Worm (Caenorhabditis elegans) whole organism, L4 larva: ENCODE results near the gene F42C5.9.

ENCODE experiments used
- F26F4.8 ChIP-seq: fragments of 200-800 bp; sonication (Bioruptor generic); conservative IDR thresholded peaks from 2 replicates; pipeline ENCODE4 v1.3.6; 2022; ENCODE audit warnings: missing genetic modification characterization, missing compliant biosample characterization
- F49E8.2 ChIP-seq: sonication (generic microtip); optimal IDR thresholded peaks from 2 replicates; lab custom pipeline; 2016; ENCODE audit warnings: missing compliant biosample characterization, mild to moderate bottlenecking, missing genetic modification characterization, borderline replicate concordance
- T26A8.4 ChIP-seq: fragments of 200-800 bp; sonication (Bioruptor generic); IDR thresholded peaks from 2 replicates; pipeline ENCODE4 v1.3.6; 2022; ENCODE audit warnings: missing genetic modification characterization, missing compliant biosample characterization
- Y5F2A.4 ChIP-seq: fragments of 200-800 bp; sonication (Bioruptor generic); optimal IDR thresholded peaks from 2 replicates; lab custom pipeline; 2018; ENCODE audit warnings: mild to moderate bottlenecking, missing genetic modification characterization, missing compliant biosample characterization
- aha-1 ChIP-seq: fragments of 150-350 bp; peaks from one replicate; lab custom pipeline; 2014; ENCODE audit warnings: missing biosample characterization, missing genetic modification characterization
- arid-1 ChIP-seq: fragments of 200-800 bp; sonication (Bioruptor generic); conservative IDR thresholded peaks from 2 replicates; pipeline ENCODE4 v1.3.6; 2022; ENCODE audit warnings: missing genetic modification reagents, missing genetic modification characterization, missing compliant biosample characterization
- ceh-32 ChIP-seq: sonication (generic microtip); optimal IDR thresholded peaks from 2 replicates; lab custom pipeline; 2016; ENCODE audit warnings: mild to moderate bottlenecking, missing genetic modification characterization, missing compliant biosample characterization; ENCODE audit not compliant: poor library complexity
- ceh-82 ChIP-seq: sonication (generic microtip); optimal IDR thresholded peaks from 2 replicates; lab custom pipeline; 2017; ENCODE audit warnings: missing biosample characterization, missing genetic modification characterization
- ctbp-1 ChIP-seq: fragments of 200-800 bp; sonication (Bioruptor generic); IDR thresholded peaks from 2 replicates; pipeline ENCODE4 v1.3.6; 2022; ENCODE audit warnings: missing genetic modification reagents, missing genetic modification characterization, missing compliant biosample characterization
- daf-16 ChIP-seq, 3 experiments: sonication (generic microtip); optimal IDR thresholded peaks; 2 replicates each; lab custom pipeline; 2016 to 2017; ENCODE audit warnings: missing genetic modification characterization in 3 of 3, missing genetic modification reagents in 3 of 3, mild to moderate bottlenecking in 2 of 3, missing compliant biosample characterization in 2 of 3, missing biosample characterization in 1 of 3, moderate library complexity in 1 of 3
- daf-8 ChIP-seq: fragments of 200-800 bp; sonication (Bioruptor generic); IDR thresholded peaks from 2 replicates; pipeline ENCODE4 v1.3.6; 2022; ENCODE audit warnings: missing genetic modification characterization, missing compliant biosample characterization
- dmd-8 ChIP-seq: fragments of 200-800 bp; sonication (Bioruptor generic); IDR thresholded peaks from 2 replicates; pipeline ENCODE4 v1.3.6; 2022; ENCODE audit warnings: missing genetic modification characterization, missing compliant biosample characterization
- egl-27 ChIP-seq: sonication (generic microtip); optimal IDR thresholded peaks from 3 replicates; lab custom pipeline; 2017; ENCODE audit warnings: missing biosample characterization, missing genetic modification reagents, missing genetic modification characterization
- egl-43 ChIP-seq: fragments of 200-800 bp; sonication (Bioruptor generic); IDR thresholded peaks from 2 replicates; pipeline ENCODE4 v1.3.6; 2022; ENCODE audit warnings: missing genetic modification reagents, missing genetic modification characterization, missing compliant biosample characterization
- fos-1 ChIP-seq: fragments of 150-350 bp; optimal IDR thresholded peaks from 2 replicates; lab custom pipeline; 2014; ENCODE audit warnings: missing biosample characterization, missing genetic modification characterization
- gei-8 ChIP-seq: fragments of 200-800 bp; sonication (Bioruptor generic); optimal IDR thresholded peaks from 2 replicates; lab custom pipeline; 2018; ENCODE audit warnings: mild to moderate bottlenecking, missing genetic modification characterization, missing compliant biosample characterization
- hif-1 ChIP-seq, 2 experiments: sonication (generic microtip); optimal IDR thresholded peaks; 2 replicates each; lab custom pipeline; 2016 to 2017; ENCODE audit warnings: missing compliant biosample characterization in 2 of 2, missing genetic modification characterization in 2 of 2, missing genetic modification reagents in 2 of 2, missing genotype in 2 of 2, mild to moderate bottlenecking in 1 of 2
- hlh-11 ChIP-seq: fragments of 200-800 bp; sonication (Bioruptor generic); optimal IDR thresholded peaks from 2 replicates; lab custom pipeline; 2018; ENCODE audit warnings: mild to moderate bottlenecking, missing genetic modification characterization, missing compliant biosample characterization
- hlh-30 ChIP-seq: sonication (generic microtip); optimal IDR thresholded peaks from 2 replicates; lab custom pipeline; 2017; ENCODE audit warnings: antibody characterized with exemption, mild to moderate bottlenecking, missing genetic modification characterization, missing compliant biosample characterization; ENCODE audit not compliant: insufficient read depth
- jun-1 ChIP-seq: fragments of 150-350 bp; optimal IDR thresholded peaks from 2 replicates; lab custom pipeline; 2014; ENCODE audit warnings: missing biosample characterization, missing genetic modification reagents, missing genetic modification characterization
- lin-1 ChIP-seq: fragments of 200-800 bp; sonication (Bioruptor generic); IDR thresholded peaks from 2 replicates; pipeline ENCODE4 v1.3.6; 2022; ENCODE audit warnings: missing genetic modification reagents, missing genetic modification characterization, missing compliant biosample characterization
- lin-13 ChIP-seq: fragments of 150-350 bp; optimal IDR thresholded peaks from 2 replicates; lab custom pipeline; 2014; ENCODE audit warnings: missing biosample characterization, missing genetic modification reagents, missing genetic modification characterization
- lin-15B ChIP-seq: fragments of 150-350 bp; sonication (generic microtip); optimal IDR thresholded peaks from 3 replicates; lab custom pipeline; 2014; ENCODE audit warnings: missing biosample characterization, missing genetic modification characterization
- lin-29 ChIP-seq: fragments of 200-800 bp; sonication (Bioruptor generic); IDR thresholded peaks from 2 replicates; pipeline ENCODE4 v1.3.6; 2022; ENCODE audit warnings: missing genetic modification reagents, missing genetic modification characterization, missing compliant biosample characterization
- lin-38 ChIP-seq: fragments of 200-800 bp; sonication (Bioruptor generic); IDR thresholded peaks from 2 replicates; pipeline ENCODE4 v1.3.6; 2022; ENCODE audit warnings: missing genetic modification reagents, missing genetic modification characterization, missing compliant biosample characterization
- lir-3 ChIP-seq: sonication (generic microtip); optimal IDR thresholded peaks from 2 replicates; lab custom pipeline; 2016; ENCODE audit warnings: mild to moderate bottlenecking, missing genetic modification characterization, missing compliant biosample characterization
- lsy-2 ChIP-seq, 2 experiments: fragments of 150-350 bp in 1 of 2; sonication (generic microtip) in 1 of 2; optimal IDR thresholded peaks; 2 replicates each; lab custom pipeline; 2014 to 2017; ENCODE audit warnings: missing biosample characterization in 2 of 2, missing genetic modification characterization in 2 of 2
- madf-5 ChIP-seq, 2 experiments: fragments of 200-800 bp; sonication (Bioruptor generic); IDR thresholded peaks; 2 replicates each; pipeline ENCODE4 v1.3.6; 2022; ENCODE audit warnings: missing compliant biosample characterization in 2 of 2, missing genetic modification characterization in 2 of 2
- mdt-29 ChIP-seq: fragments of 200-800 bp; sonication (Bioruptor generic); IDR thresholded peaks from 2 replicates; pipeline ENCODE4 v1.3.6; 2022; ENCODE audit warnings: missing genetic modification reagents, missing genetic modification characterization, missing compliant biosample characterization
- mep-1 ChIP-seq: fragments of 150-350 bp; sonication (generic microtip); optimal IDR thresholded peaks from 3 replicates; lab custom pipeline; 2014; ENCODE audit warnings: missing biosample characterization, missing genetic modification characterization
- mes-2 ChIP-seq: sonication (generic microtip); optimal IDR thresholded peaks from 2 replicates; lab custom pipeline; 2016; ENCODE audit warnings: missing genotype, mild to moderate bottlenecking, missing genetic modification characterization, missing compliant biosample characterization; ENCODE audit not compliant: poor library complexity, severe bottlenecking
- nhr-102 ChIP-seq: sonication (generic microtip); optimal IDR thresholded peaks from 2 replicates; lab custom pipeline; 2016; ENCODE audit warnings: mild to moderate bottlenecking, missing genetic modification characterization, moderate library complexity, missing compliant biosample characterization
- nhr-11 ChIP-seq: fragments of 150-350 bp; optimal IDR thresholded peaks from 2 replicates; lab custom pipeline; 2014; ENCODE audit warnings: missing biosample characterization, missing genetic modification characterization
- nhr-237 ChIP-seq: sonication (generic microtip); optimal IDR thresholded peaks from 2 replicates; lab custom pipeline; 2017; ENCODE audit warnings: missing biosample characterization, missing genetic modification characterization
- nhr-25 ChIP-seq: sonication (generic microtip); optimal IDR thresholded peaks from 2 replicates; lab custom pipeline; 2017; ENCODE audit warnings: missing genetic modification characterization, mild to moderate bottlenecking, missing compliant biosample characterization, antibody characterized with exemption, moderate library complexity, borderline replicate concordance; ENCODE audit not compliant: insufficient read depth
- nhr-48 ChIP-seq: sonication (generic microtip); optimal IDR thresholded peaks from 2 replicates; lab custom pipeline; 2016; ENCODE audit warnings: mild to moderate bottlenecking, missing genetic modification characterization, missing compliant biosample characterization
- pha-4 ChIP-seq, 2 experiments: fragments of 150-350 bp in 1 of 2; fragments of 200-800 bp in 1 of 2; sonication (Bioruptor generic) in 1 of 2; IDR thresholded peaks in 1 of 2; optimal IDR thresholded peaks in 1 of 2; 2 replicates each; pipeline versions ENCODE4 v1.3.6 to Lab custom; 2014 to 2022; ENCODE audit warnings: missing genetic modification characterization in 2 of 2, missing genetic modification reagents in 2 of 2, missing biosample characterization in 1 of 2, missing compliant biosample characterization in 1 of 2
- php-3 ChIP-seq: fragments of 200-800 bp; sonication (Bioruptor generic); IDR thresholded peaks from 2 replicates; pipeline ENCODE4 v1.3.6; 2022; ENCODE audit warnings: missing genetic modification reagents, missing genetic modification characterization, missing compliant biosample characterization
- rbr-2 ChIP-seq: sonication (generic microtip); optimal IDR thresholded peaks from 2 replicates; lab custom pipeline; 2016; ENCODE audit warnings: missing genotype, missing genetic modification characterization, missing compliant biosample characterization
- saeg-2 ChIP-seq: fragments of 200-800 bp; sonication (Bioruptor generic); IDR thresholded peaks from 2 replicates; pipeline ENCODE4 v1.3.6; 2022; ENCODE audit warnings: missing genetic modification reagents, missing genetic modification characterization, missing compliant biosample characterization
- sdz-12 ChIP-seq: fragments of 200-800 bp; sonication (Bioruptor generic); optimal IDR thresholded peaks from 2 replicates; lab custom pipeline; 2018; ENCODE audit warnings: mild to moderate bottlenecking, missing genetic modification characterization, missing compliant biosample characterization
- set-16 ChIP-seq: fragments of 200-800 bp; sonication (Bioruptor generic); IDR thresholded peaks from 2 replicates; pipeline ENCODE4 v1.3.6; 2022; ENCODE audit warnings: missing genetic modification reagents, missing genetic modification characterization, missing compliant biosample characterization
- snpc-4 ChIP-seq: fragments of 150-350 bp; optimal IDR thresholded peaks from 2 replicates; lab custom pipeline; 2014; ENCODE audit warnings: missing biosample characterization, missing genetic modification characterization
- unc-62 ChIP-seq, 3 experiments: fragments of 150-350 bp in 1 of 3; sonication (generic microtip); optimal IDR thresholded peaks in 2 of 3; peaks in 1 of 3; 1 replicate in 1 of 3; 2 replicates in 2 of 3; lab custom pipeline; 2014 to 2017; ENCODE audit warnings: missing biosample characterization in 3 of 3, missing genetic modification characterization in 3 of 3, missing genetic modification reagents in 3 of 3, missing genotype in 1 of 3
- zfp-2 ChIP-seq: sonication (generic microtip); optimal IDR thresholded peaks from 2 replicates; lab custom pipeline; 2016; ENCODE audit warnings: mild to moderate bottlenecking, missing genetic modification characterization, missing compliant biosample characterization
- zfp-3 ChIP-seq: fragments of 200-800 bp; sonication (Bioruptor generic); conservative IDR thresholded peaks from 2 replicates; pipeline ENCODE4 v1.3.6; 2022; ENCODE audit warnings: missing genetic modification reagents, missing genetic modification characterization, missing compliant biosample characterization
- zip-11 ChIP-seq: fragments of 200-800 bp; sonication (Bioruptor generic); IDR thresholded peaks from 2 replicates; pipeline ENCODE4 v1.3.6; 2022; ENCODE audit warnings: missing genetic modification characterization, missing compliant biosample characterization
- ztf-11 ChIP-seq: fragments of 150-350 bp; optimal IDR thresholded peaks from 2 replicates; lab custom pipeline; 2014; ENCODE audit warnings: missing biosample characterization, missing genetic modification characterization
- ztf-7 ChIP-seq: fragments of 150-350 bp; optimal IDR thresholded peaks from 2 replicates; lab custom pipeline; 2014; ENCODE audit warnings: missing biosample characterization, missing genetic modification characterization

F42C5.9 gene

ce11 chrIV:7344020-7344419 lies 27.1 kb upstream of the F42C5.9 start (continued):
- TF ChIP-seq F49E8.2 (tag; lab: Kevin White, UChicago) (no peak), zip-11 (GFP tag; lab: Robert Waterston, UW) (0 out of 2 replicates have a peak, but pooled peaks have one; percentile 35), nhr-237 (tag; lab: Kevin White, UChicago) (no peak), daf-8 (GFP tag; lab: Robert Waterston, UW) (no peak), pha-4 (GFP tag; IDR thresholded peaks at IDR 0.05; lab: Robert Waterston, UW) (no peak), pha-4 (tag; optimal IDR thresholded peaks at IDR 0.05; lab: Kevin White, UChicago) (no peak), mdt-29 (peak; percentile 34; the same call in 1 of the 2 replicates), unc-62 (GFP tag; optimal IDR thresholded peaks at IDR 0.05 in 1 of 2; lab: Kevin White, UChicago) (no peak), unc-62 (tag; optimal IDR thresholded peaks at IDR 0.05; lab: Kevin White, UChicago) (no peak), mep-1 (tag; lab: Kevin White, UChicago) (no peak), Y5F2A.4 (GFP tag; lab: Kevin White, UChicago) (no peak), egl-27 (no peak), php-3 (GFP tag; lab: Robert Waterston, UW) (no peak), lsy-2 (tag; optimal IDR thresholded peaks at IDR 0.05; lab: Kevin White, UChicago) (no peak), snpc-4 (tag; lab: Kevin White, UChicago) (no peak), nhr-102 (tag; lab: Kevin White, UChicago) (no peak), ctbp-1 (no peak), arid-1 (GFP tag; lab: Robert Waterston, UW) (no peak), zfp-3 (GFP tag; lab: Robert Waterston, UW) (no peak), lin-13 (no peak), ztf-11 (tag; lab: Kevin White, UChicago) (no peak), fos-1 (tag; lab: Kevin White, UChicago) (no peak), lin-1 (no peak), hlh-11 (tag; lab: Kevin White, UChicago) (peak; percentile 9), ceh-32 (tag; lab: Kevin White, UChicago) (no peak), daf-16 (GFP tag; optimal IDR thresholded peaks at IDR 0.05; lab: Kevin White, UChicago) (no peak), daf-16 (tag; optimal IDR thresholded peaks at IDR 0.05; lab: Kevin White, UChicago) (no peak), lin-15B (tag; lab: Kevin White, UChicago) (no peak), hlh-30 (tag; lab: Kevin White, UChicago) (no peak), rbr-2 (tag; lab: Kevin White, UChicago) (no peak), saeg-2 (no peak), nhr-11 (no peak), ztf-7 (no peak), aha-1 (tag; lab: Kevin White, UChicago) (no peak), nhr-25 (tag; lab: Kevin White, UChicago) (no peak), lin-29 (GFP tag; lab: Robert Waterston, UW) (no peak), nhr-48 (tag; lab: Kevin White, UChicago) (no peak), set-16 (no peak), mes-2 (tag; lab: Kevin White, UChicago) (no peak), madf-5 (GFP tag; IDR thresholded peaks at IDR 0.05; lab: Robert Waterston, UW) (peak in 1 of 2 experiments; percentile 74; a peak in 1 of 4 replicates), T26A8.4 (GFP tag; lab: Robert Waterston, UW) (peak; percentile 63), lir-3 (tag; lab: Kevin White, UChicago) (no peak), jun-1 (no peak), gei-8 (GFP tag; lab: Kevin White, UChicago) (no peak), egl-43 (GFP tag; lab: Robert Waterston, UW) (peak; percentile 88; the same call in 1 of the 2 replicates), sdz-12 (GFP tag; lab: Kevin White, UChicago) (no peak), zfp-2 (tag; lab: Kevin White, UChicago) (no peak), ceh-82 (tag; lab: Kevin White, UChicago) (no peak), hif-1 (tag; optimal IDR thresholded peaks at IDR 0.05; lab: Kevin White, UChicago) (no peak), F26F4.8 (GFP tag; lab: Robert Waterston, UW) (no peak), dmd-8 (GFP tag; lab: Robert Waterston, UW) (peak; percentile 82), lin-38 (GFP tag; lab: Robert Waterston, UW) (no peak)
